Fruit fly (Drosophila melanogaster) whole organism, wandering third instar larva: ENCODE data around the gene Rab30.

ENCODE experiments used
- Hr78 ChIP-seq: fragments of >200 bp; optimal IDR thresholded peaks from 2 replicates; lab custom pipeline; 2017; ENCODE audit warnings: missing biosample characterization, missing genetic modification characterization
- pan ChIP-seq: fragments of >200 bp; optimal IDR thresholded peaks from 2 replicates; lab custom pipeline; 2017
- sage ChIP-seq: fragments of 200-800 bp; sonication (Bioruptor generic); optimal IDR thresholded peaks from 2 replicates; lab custom pipeline; 2016; ENCODE audit warnings: missing biosample characterization, mild to moderate bottlenecking, missing genetic modification characterization
- usp ChIP-seq: fragments of >200 bp; optimal IDR thresholded peaks from 2 replicates; lab custom pipeline; 2017; ENCODE audit warnings: missing biosample characterization, missing genetic modification characterization

dm6 chr2L:7028990-7029389 is 3.4 kb downstream of the Rab30 start:
- no peak for TF ChIP-seq Hr78 (GFP tag; lab: Kevin White, UChicago)
- no peak for TF ChIP-seq usp (GFP tag; lab: Kevin White, UChicago)
- no peak for TF ChIP-seq sage (GFP tag; lab: Kevin White, UChicago)
- TF ChIP-seq pan (lab: Kevin White, UChicago), result no peak
